Fruit fly (Drosophila melanogaster): ENCODE data around the gene CG5854.

The CG5854 gene

dm6 chr3R:23962781-23963222, 29.1 kb downstream of the CG5854 start, which contains the start of gene CG31140 (continued):
- TF ChIP-seq sob (GFP tag; IDR thresholded peaks at IDR 0.05) (peak; percentile 37; the same call in 1 of the 2 replicates), CG10979 (tag; optimal IDR thresholded peaks at IDR 0.05) (peak; percentile 7), zen2 (GFP tag; IDR thresholded peaks at IDR 0.05; ENCODE audit: partially characterized antibody) (0 out of 3 replicates have a peak, but pooled peaks have one; percentile 44), Lhr (GFP tag; optimal IDR thresholded peaks at IDR 0.05) (peak; percentile 7), CG12659 (GFP tag; optimal IDR thresholded peaks at IDR 0.05) (no peak), nau (GFP tag; optimal IDR thresholded peaks at IDR 0.05) (peak; percentile 3), CG8290 (GFP tag; optimal IDR thresholded peaks at IDR 0.05) (peak; percentile 36), CG8290 (tag; optimal IDR thresholded peaks at IDR 0.05) (peak; percentile 50 to 64), CG6813 (GFP tag; optimal IDR thresholded peaks at IDR 0.05) (peak; percentile 11), CG17829 (tag; optimal IDR thresholded peaks at IDR 0.05) (peak; percentile 13), CG32532 (GFP tag; IDR thresholded peaks at IDR 0.05) (peak; percentile 57; the same call in 1 of the 2 replicates), Adf1 (GFP tag; IDR thresholded peaks at IDR 0.05) (peak; percentile 91), onecut (GFP tag; IDR thresholded peaks at IDR 0.05) (peak; percentile 27; the same call in 1 of the 2 replicates), CG11093 (GFP tag; IDR thresholded peaks at IDR 0.05) (no peak), Opbp (GFP tag; IDR thresholded peaks at IDR 0.05; ENCODE audit: partially characterized antibody) (0 out of 3 replicates have a peak, but pooled peaks have one; percentile 16), Bgb (GFP tag; IDR thresholded peaks at IDR 0.05; ENCODE audit: partially characterized antibody) (peak; percentile 30; the same call in 1 of the 2 replicates), Asciz (GFP tag; optimal IDR thresholded peaks at IDR 0.05) (no peak), Hmr (GFP tag; optimal IDR thresholded peaks at IDR 0.05) (peak; percentile 38), Dip2 (GFP tag; IDR thresholded peaks at IDR 0.05) (no peak), sd (tag; optimal IDR thresholded peaks at IDR 0.05) (peak; percentile 91), chm (GFP tag; IDR thresholded peaks at IDR 0.05) (peak; percentile 61; the same call in 1 of the 2 replicates), ranshi (GFP tag; IDR thresholded peaks at IDR 0.05) (peak; percentile 19; the same call in 1 of the 2 replicates), CG15601 (tag; optimal IDR thresholded peaks at IDR 0.05) (no peak), kah (GFP tag; optimal IDR thresholded peaks at IDR 0.05) (peak; percentile 27), Doc3 (GFP tag; IDR thresholded peaks at IDR 0.05; ENCODE audit: partially characterized antibody) (peak; percentile 30; the same call in 1 of the 3 replicates), CG6683 (GFP tag; optimal IDR thresholded peaks at IDR 0.05) (no peak), MBD-R2 (GFP tag; IDR thresholded peaks at IDR 0.05) (no peak), YL-1 (GFP tag; optimal IDR thresholded peaks at IDR 0.05) (peak; percentile 23), CG17612 (GFP tag; IDR thresholded peaks at IDR 0.05) (no peak), pzg (GFP tag; optimal IDR thresholded peaks at IDR 0.05) (peak; percentile 43), CG16813 (GFP tag; IDR thresholded peaks at IDR 0.05; ENCODE audit: partially characterized antibody) (0 out of 3 replicates have a peak, but pooled peaks have one; percentile 21), CG12071 (GFP tag; optimal IDR thresholded peaks at IDR 0.05) (peak; percentile 63), unpg (GFP tag; optimal IDR thresholded peaks at IDR 0.05) (no peak), ssp (GFP tag; IDR thresholded peaks at IDR 0.05) (no peak), CG6654 (GFP tag; optimal IDR thresholded peaks at IDR 0.05) (no peak), Dip3 (GFP tag; optimal IDR thresholded peaks at IDR 0.05) (no peak), CG32767 (GFP tag; IDR thresholded peaks at IDR 0.05) (peak; percentile 71; the same call in 1 of the 2 replicates), Hsf (GFP tag; optimal IDR thresholded peaks at IDR 0.05) (no peak), CG6254 (GFP tag; optimal IDR thresholded peaks at IDR 0.05) (peak; percentile 6), hb (GFP tag; IDR thresholded peaks at IDR 0.05; ENCODE audit: partially characterized antibody) (no peak), gt (GFP tag; IDR thresholded peaks at IDR 0.05) (no peak), CG34376 (GFP tag; optimal IDR thresholded peaks at IDR 0.05) (peak; percentile 58), ken (GFP tag; IDR thresholded peaks at IDR 0.05) (no peak), CG4854 (GFP tag; optimal IDR thresholded peaks at IDR 0.05) (no peak), grn (GFP tag; optimal IDR thresholded peaks at IDR 0.05) (no peak), nerfin-1 (tag; optimal IDR thresholded peaks at IDR 0.05) (peak; percentile 44), unc-4 (GFP tag; IDR thresholded peaks at IDR 0.05; ENCODE audit: partially characterized antibody) (0 out of 2 replicates have a peak, but pooled peaks have one; percentile 26), CG1832 (GFP tag; optimal IDR thresholded peaks at IDR 0.05) (peak; percentile 90), toy (GFP tag; IDR thresholded peaks at IDR 0.05) (0 out of 2 replicates have a peak, but pooled peaks have one; percentile 32)
